Worm (Caenorhabditis elegans) whole organism, mixed stage, embryonic: ENCODE measurements around the gene daf-9.

Source experiments
- blmp-1 ChIP-seq: fragments of 150-350 bp; optimal IDR thresholded peaks from 2 replicates; lab custom pipeline; 2014; ENCODE audit warnings: missing biosample characterization, missing genetic modification characterization
- ces-1 ChIP-seq: fragments of 150-350 bp; optimal IDR thresholded peaks from 2 replicates; lab custom pipeline; 2014; ENCODE audit warnings: missing biosample characterization, missing genetic modification reagents, missing genetic modification characterization
- drap-1 ChIP-seq: fragments of 200-800 bp; sonication (Bioruptor generic); optimal IDR thresholded peaks from 3 replicates; lab custom pipeline; 2018; ENCODE audit warnings: mild to moderate bottlenecking, missing genetic modification characterization, missing compliant biosample characterization
- elt-3 ChIP-seq: fragments of 150-350 bp; optimal IDR thresholded peaks from 2 replicates; lab custom pipeline; 2014; ENCODE audit warnings: missing biosample characterization, missing genetic modification characterization
- nhr-28 ChIP-seq: fragments of 150-350 bp; optimal IDR thresholded peaks from 2 replicates; lab custom pipeline; 2014; ENCODE audit warnings: missing biosample characterization, missing genetic modification characterization
- pha-4 ChIP-seq: fragments of 150-350 bp; optimal IDR thresholded peaks from 2 replicates; lab custom pipeline; 2018; ENCODE audit warnings: missing biosample characterization, missing genetic modification reagents, missing genetic modification characterization
- unc-62 ChIP-seq: fragments of 150-350 bp; optimal IDR thresholded peaks from 2 replicates; lab custom pipeline; 2014; ENCODE audit warnings: missing biosample characterization, missing genetic modification reagents, missing genetic modification characterization

- no peak for TF ChIP-seq blmp-1 (tag; lab: Kevin White, UChicago)
- no peak for TF ChIP-seq pha-4 (tag; lab: Kevin White, UChicago)
- TF ChIP-seq elt-3 (tag; lab: Kevin White, UChicago) = no peak
- no peak for TF ChIP-seq ces-1 (GFP tag; lab: Kevin White, UChicago)
- TF ChIP-seq unc-62 (GFP tag; lab: Kevin White, UChicago) = no peak
- TF ChIP-seq nhr-28 = no peak
- no peak for TF ChIP-seq drap-1 (GFP tag; lab: Kevin White, UChicago)
Observed at ce11 chrX:6240640-6241033, 43.9 kb downstream of the daf-9 start, which contains the start of gene got-2.2.
